Fruit fly (Drosophila melanogaster): ENCODE results near the gene mts.

DNA sequence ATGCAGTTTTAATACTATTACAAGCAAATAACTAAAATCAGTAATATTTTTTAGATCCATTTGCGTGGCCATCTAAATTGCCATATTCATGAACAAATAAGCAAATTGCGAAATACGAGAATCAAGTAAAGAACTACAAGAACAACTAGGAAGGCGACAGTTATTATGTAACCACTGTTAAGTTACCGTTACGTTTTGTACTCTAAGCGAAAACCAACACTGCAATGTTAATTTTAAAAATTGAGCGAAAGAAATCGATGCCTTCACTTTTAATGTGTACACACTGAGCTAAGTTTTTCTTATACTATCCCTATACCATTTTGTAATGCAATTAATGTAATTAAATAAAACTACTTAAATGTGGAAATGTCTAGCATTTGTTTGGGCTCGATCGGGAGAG is 7.0 kb upstream of the mts start:
- TF ChIP-seq psq (optimal IDR thresholded peaks at IDR 0.05) (no peak), insv (optimal IDR thresholded peaks at IDR 0.05) (no peak), Sin3A (optimal IDR thresholded peaks at IDR 0.05) (no peak), Myc (optimal IDR thresholded peaks at IDR 0.05) (no peak)

Data from Kc167 (cell line).